Fruit fly (Drosophila melanogaster) whole organism, pupa: ENCODE data around the gene CG4582.
A peak's percentile ranks its signal among the peaks of the same experiment; 100 is the strongest.

ENCODE experiments used
- CG10348 ChIP-seq: fragments of 200-800 bp; sonication (Bioruptor generic); IDR thresholded peaks from 2 replicates; pipeline ENCODE4 v1.3.6; 2022; ENCODE audit warnings: missing biosample characterization, missing genetic modification characterization
- CG12605 ChIP-seq: fragments of 200-800 bp; sonication (Bioruptor generic); IDR thresholded peaks from 2 replicates; pipeline ENCODE4 v1.3.6; 2022; ENCODE audit warnings: missing biosample characterization, missing genetic modification characterization
- CG13204 ChIP-seq: fragments of 200-800 bp; sonication (Bioruptor generic); optimal IDR thresholded peaks from 2 replicates; lab custom pipeline; 2018; ENCODE audit warnings: missing biosample characterization, mild to moderate bottlenecking, missing genetic modification characterization, moderate library complexity
- CG14655 ChIP-seq: fragments of 200-800 bp; sonication (Bioruptor generic); optimal IDR thresholded peaks from 3 replicates; lab custom pipeline; 2017; ENCODE audit warnings: mild to moderate bottlenecking, missing biosample characterization, missing genetic modification reagents, missing genetic modification characterization
- CG15710 ChIP-seq: fragments of 200-800 bp; sonication (Bioruptor generic); optimal IDR thresholded peaks from 2 replicates; lab custom pipeline; 2018; ENCODE audit warnings: missing biosample characterization, mild to moderate bottlenecking, missing genetic modification characterization, moderate library complexity
- CG17806 ChIP-seq: fragments of 200-800 bp; sonication (Bioruptor generic); optimal IDR thresholded peaks from 2 replicates; lab custom pipeline; 2018; ENCODE audit warnings: missing biosample characterization, mild to moderate bottlenecking, missing genetic modification characterization, moderate library complexity
- CG32121 ChIP-seq: fragments of 200-800 bp; sonication (Bioruptor generic); IDR thresholded peaks from 2 replicates; pipeline ENCODE4 v1.3.6; 2022; ENCODE audit warnings: missing biosample characterization, missing genetic modification characterization
- CG34367 ChIP-seq: fragments of 200-800 bp; sonication (Bioruptor generic); optimal IDR thresholded peaks from 2 replicates; lab custom pipeline; 2018; ENCODE audit warnings: missing biosample characterization, mild to moderate bottlenecking, missing genetic modification characterization
- CG4496 ChIP-seq: fragments of 200-800 bp; sonication (Bioruptor generic); IDR thresholded peaks from 3 replicates; pipeline ENCODE4 v1.3.6; 2022; ENCODE audit warnings: missing biosample characterization, missing genetic modification characterization
- CG8159 ChIP-seq: fragments of 200-800 bp; sonication (Bioruptor generic); optimal IDR thresholded peaks from 3 replicates; lab custom pipeline; 2018; ENCODE audit warnings: missing biosample characterization, mild to moderate bottlenecking, missing genetic modification characterization, moderate library complexity
- CG8301 ChIP-seq: fragments of 200-800 bp; sonication (Bioruptor generic); optimal IDR thresholded peaks from 2 replicates; lab custom pipeline; 2018; ENCODE audit warnings: missing biosample characterization, mild to moderate bottlenecking, missing genetic modification characterization
- CG9948 ChIP-seq: fragments of 200-800 bp; sonication (Bioruptor generic); optimal IDR thresholded peaks from 2 replicates; lab custom pipeline; 2018; ENCODE audit warnings: missing biosample characterization, mild to moderate bottlenecking, missing genetic modification characterization, moderate library complexity
- D1 ChIP-seq: fragments of 200-800 bp; sonication (Bioruptor generic); optimal IDR thresholded peaks from 2 replicates; lab custom pipeline; 2018; ENCODE audit warnings: missing biosample characterization, mild to moderate bottlenecking, missing genetic modification characterization, moderate library complexity
- EcR ChIP-seq: fragments of 200-800 bp; sonication (Bioruptor generic); optimal IDR thresholded peaks from 3 replicates; lab custom pipeline; 2019; ENCODE audit warnings: missing biosample characterization, missing genetic modification characterization, mild to moderate bottlenecking, moderate library complexity, missing genetic modification reagents
- Ets98B ChIP-seq: fragments of 200-800 bp; sonication (Bioruptor generic); IDR thresholded peaks from 2 replicates; pipeline ENCODE4 v1.3.6; 2022; ENCODE audit warnings: missing biosample characterization, missing genetic modification characterization
- Pif1A ChIP-seq: fragments of 200-800 bp; sonication (Bioruptor generic); optimal IDR thresholded peaks from 3 replicates; lab custom pipeline; 2016; ENCODE audit warnings: missing biosample characterization, missing genetic modification characterization
- Pif1B ChIP-seq: fragments of 200-800 bp; sonication (Bioruptor generic); optimal IDR thresholded peaks from 3 replicates; lab custom pipeline; 2016; ENCODE audit warnings: missing biosample characterization, missing genetic modification characterization
- Snoo ChIP-seq: fragments of 200-800 bp; sonication (Bioruptor generic); optimal IDR thresholded peaks from 3 replicates; lab custom pipeline; 2017; ENCODE audit warnings: missing biosample characterization, mild to moderate bottlenecking, missing genetic modification characterization, inconsistent platforms
- fd96Ca ChIP-seq: fragments of 200-800 bp; sonication (Bioruptor generic); IDR thresholded peaks from 3 replicates; pipeline ENCODE4 v1.3.6; 2022; ENCODE audit warnings: missing biosample characterization, missing genetic modification characterization
- gl ChIP-seq: fragments of 200-800 bp; sonication (Bioruptor generic); optimal IDR thresholded peaks from 2 replicates; lab custom pipeline; 2018; ENCODE audit warnings: missing biosample characterization, mild to moderate bottlenecking, missing genetic modification characterization
- rn ChIP-seq: fragments of 200-800 bp; sonication (Bioruptor generic); IDR thresholded peaks from 2 replicates; pipeline ENCODE4 v1.3.6; 2022; ENCODE audit warnings: missing biosample characterization, missing genetic modification characterization

The CG4582 gene

DNA sequence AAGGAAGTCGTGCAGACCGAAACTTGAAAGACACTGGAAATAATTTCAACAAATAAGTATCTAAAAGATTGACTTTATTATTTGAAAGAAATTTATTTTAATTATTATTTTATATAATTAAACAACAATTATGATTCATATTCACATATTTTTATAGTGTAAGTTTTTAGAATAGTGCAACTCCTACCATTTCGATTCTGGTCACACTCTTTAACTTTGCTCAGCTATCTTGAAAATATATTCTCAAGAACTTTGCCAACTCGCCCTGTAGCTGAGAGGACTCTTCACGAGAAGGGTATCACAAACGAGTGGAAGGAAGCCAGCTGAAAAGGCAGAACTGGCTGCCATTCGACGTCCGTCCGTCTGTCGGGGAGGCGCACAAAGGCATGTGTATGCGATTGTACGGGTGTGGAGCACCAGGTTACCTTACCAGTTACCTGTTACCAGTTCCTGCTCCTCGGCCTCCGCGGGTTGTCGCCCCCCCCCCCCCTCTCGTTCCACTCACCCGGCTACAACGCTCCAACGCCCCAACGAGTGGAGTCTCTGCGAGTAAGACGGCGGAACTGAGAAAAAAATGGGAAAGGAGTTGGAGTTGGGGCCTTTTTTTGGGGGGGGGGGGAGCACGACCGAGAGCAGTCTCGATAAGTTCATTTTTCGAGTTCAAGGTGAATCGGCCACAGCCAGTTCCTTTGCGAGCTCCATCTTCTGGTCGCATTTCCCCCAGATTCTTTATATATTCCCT, 27.4 kb downstream of the CG4582 start:
- TF ChIP-seq CG4496 (GFP tag; lab: Robert Waterston, UW) (peak; percentile 70; the same call in 2 of the 3 replicates), CG17806 (tag; lab: Kevin White, UChicago) (peak; percentile 93), gl (tag; lab: Kevin White, UChicago) (peak; percentile 66), CG8159 (tag; lab: Kevin White, UChicago) (peak; percentile 95), CG15710 (tag; lab: Kevin White, UChicago) (peak; percentile 92), CG14655 (GFP tag; lab: Kevin White, UChicago) (peak; percentile 94), Pif1B (GFP tag; lab: Kevin White, UChicago) (peak; percentile 85), Snoo (tag; lab: Kevin White, UChicago) (peak; percentile 86), CG32121 (peak; percentile 61; the same call in 1 of the 2 replicates), EcR (GFP tag; lab: Kevin White, UChicago) (peak; percentile 99), CG9948 (tag; lab: Kevin White, UChicago) (peak; percentile 91), CG13204 (GFP tag; lab: Kevin White, UChicago) (peak; percentile 63), CG8301 (tag; lab: Kevin White, UChicago) (peak; percentile 86), CG12605 (peak; percentile 40), D1 (tag; lab: Kevin White, UChicago) (peak; percentile 89), CG10348 (no peak), Pif1A (peak; percentile 72), fd96Ca (GFP tag; lab: Robert Waterston, UW) (peak; percentile 67; the same call in 2 of the 3 replicates), rn (GFP tag; lab: Robert Waterston, UW) (no peak), CG34367 (peak; percentile 90), Ets98B (GFP tag; lab: Robert Waterston, UW) (peak; percentile 55)

DNA sequence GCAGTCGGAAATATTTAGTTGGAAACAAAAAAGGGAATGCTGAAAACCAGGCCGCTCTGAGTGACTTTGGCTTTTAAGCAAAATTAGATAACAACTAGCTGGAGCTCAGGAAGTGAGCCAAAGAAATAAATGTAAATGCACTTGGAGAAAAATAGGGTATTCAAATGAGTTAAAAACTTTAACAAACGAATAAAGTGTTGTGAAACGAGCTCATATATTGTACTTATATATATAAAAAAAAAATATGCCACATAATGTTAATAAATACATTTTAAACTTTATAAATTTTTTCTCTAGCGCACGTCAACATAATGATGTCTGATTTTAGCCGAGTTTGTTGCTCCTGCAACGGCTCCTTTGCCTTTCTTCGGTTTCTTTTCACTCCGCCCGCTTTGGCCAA, 30.8 kb downstream of the CG4582 start:
- no peak for TF ChIP-seq CG8301 (tag; lab: Kevin White, UChicago)
- TF ChIP-seq CG8159 (tag; lab: Kevin White, UChicago) = no peak
- TF ChIP-seq EcR (GFP tag; lab: Kevin White, UChicago) = no peak
- TF ChIP-seq gl (tag; lab: Kevin White, UChicago) = no peak

DNA sequence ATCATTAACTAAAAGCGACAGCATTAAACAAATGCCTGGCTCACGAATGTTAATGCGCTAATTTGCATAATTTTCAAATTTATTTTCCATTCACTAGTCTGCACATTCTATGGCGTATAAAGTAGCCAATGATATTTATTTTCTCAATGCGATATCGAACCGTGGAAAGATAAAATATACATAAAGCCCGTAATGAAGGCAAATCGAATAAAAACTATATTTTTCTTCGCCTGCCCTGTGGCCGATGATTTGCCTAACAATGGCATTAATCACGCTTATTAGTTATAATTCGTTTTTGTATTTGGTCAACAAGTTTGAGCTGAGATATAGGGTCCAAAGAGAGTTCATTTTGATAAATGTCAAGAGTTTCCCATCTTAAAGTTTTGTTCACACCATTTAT, 32.6 kb downstream of the CG4582 start:
- TF ChIP-seq D1 (tag; lab: Kevin White, UChicago) = no peak
- no peak for TF ChIP-seq CG10348
- no peak for TF ChIP-seq CG32121
- no peak for TF ChIP-seq EcR (GFP tag; lab: Kevin White, UChicago)
- no peak for TF ChIP-seq CG9948 (tag; lab: Kevin White, UChicago)
- no peak for TF ChIP-seq Snoo (tag; lab: Kevin White, UChicago)
- TF ChIP-seq CG34367 = no peak
- TF ChIP-seq CG14655 (GFP tag; lab: Kevin White, UChicago) = no peak

DNA sequence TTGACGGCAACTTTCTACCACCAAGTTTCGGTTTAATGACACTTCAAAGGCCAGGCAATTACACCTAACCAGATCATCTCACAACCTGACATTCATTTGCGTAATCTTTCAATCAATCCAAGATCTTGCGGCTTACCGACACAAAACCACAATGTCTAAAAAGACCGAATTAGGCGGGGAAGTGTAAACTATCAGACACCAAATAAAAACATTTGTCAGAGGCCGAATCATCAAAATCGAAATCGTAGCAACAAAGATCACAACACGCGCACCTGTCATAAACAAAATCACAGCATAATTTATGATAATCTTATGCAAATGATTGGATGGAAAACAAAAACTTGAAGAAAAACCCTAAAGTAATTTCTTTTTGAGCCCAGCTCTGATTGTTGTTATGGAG, 33.2 kb downstream of the CG4582 start:
- TF ChIP-seq CG12605 (no peak), rn (GFP tag; lab: Robert Waterston, UW) (no peak), EcR (GFP tag; lab: Kevin White, UChicago) (no peak), CG17806 (tag; lab: Kevin White, UChicago) (no peak), CG9948 (tag; lab: Kevin White, UChicago) (no peak), Pif1A (no peak), Snoo (tag; lab: Kevin White, UChicago) (no peak), CG8159 (tag; lab: Kevin White, UChicago) (no peak), CG4496 (GFP tag; lab: Robert Waterston, UW) (no peak), CG15710 (tag; lab: Kevin White, UChicago) (no peak), CG14655 (GFP tag; lab: Kevin White, UChicago) (no peak), D1 (tag; lab: Kevin White, UChicago) (no peak), Pif1B (GFP tag; lab: Kevin White, UChicago) (no peak), Ets98B (GFP tag; lab: Robert Waterston, UW) (no peak), CG10348 (no peak), CG32121 (no peak), CG13204 (GFP tag; lab: Kevin White, UChicago) (no peak), CG34367 (no peak), gl (tag; lab: Kevin White, UChicago) (no peak), fd96Ca (GFP tag; lab: Robert Waterston, UW) (no peak)

DNA sequence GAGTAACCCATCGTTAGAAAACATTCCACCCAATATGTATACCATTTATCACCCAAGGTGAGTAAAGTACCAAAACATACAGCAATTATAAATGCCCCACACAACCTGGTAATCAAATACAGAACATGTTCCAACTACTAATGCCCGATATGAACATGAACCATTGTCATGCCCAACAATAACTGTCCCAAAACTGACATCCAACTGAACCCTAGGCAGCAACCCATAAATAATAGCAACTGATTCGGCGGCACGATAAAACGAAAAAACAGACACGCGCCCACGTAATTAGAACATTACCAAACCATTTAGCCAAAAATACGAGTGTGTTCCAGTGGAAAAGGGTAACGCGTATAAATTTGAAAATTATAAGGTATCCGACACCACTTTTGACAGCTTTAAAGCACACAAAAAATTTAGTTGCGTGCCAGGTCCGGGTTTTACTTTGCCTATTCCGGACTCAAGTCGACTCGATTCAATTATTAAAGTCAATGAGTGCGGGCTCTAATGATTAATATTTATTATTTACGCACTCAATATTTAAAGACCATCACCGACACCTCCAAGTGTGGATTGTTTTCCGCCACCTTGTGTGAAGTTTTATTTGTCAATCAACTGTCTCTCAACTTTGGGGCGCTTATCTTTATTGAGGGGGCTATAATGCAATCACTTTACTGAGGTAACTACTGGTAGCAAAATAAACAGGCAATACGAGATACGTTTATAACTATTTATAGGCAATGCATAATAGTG, 39.2 kb downstream of the CG4582 start:
- no peak for TF ChIP-seq CG4496 (GFP tag; lab: Robert Waterston, UW)

DNA sequence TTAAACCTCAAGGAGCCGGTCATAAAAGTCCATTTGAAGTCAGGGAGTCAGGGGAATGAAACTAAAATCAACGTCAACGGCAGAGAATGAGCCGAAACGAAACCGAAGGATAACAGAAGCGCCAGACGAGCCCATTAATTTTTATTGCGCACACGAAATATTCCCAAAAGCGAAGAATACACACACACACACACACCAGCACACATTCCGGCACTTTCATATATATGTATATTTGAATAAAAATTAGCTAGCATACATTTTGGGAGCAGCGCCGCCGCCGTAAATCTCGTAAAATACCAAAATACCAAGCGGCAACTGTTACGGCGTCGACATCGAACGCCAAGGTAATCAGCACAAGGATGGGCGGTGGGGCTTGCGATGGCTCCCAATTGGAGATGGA, 43.8 kb downstream of the CG4582 start:
- TF ChIP-seq CG34367 (no peak), EcR (GFP tag; lab: Kevin White, UChicago) (no peak)
